Worm (Caenorhabditis elegans) whole organism, dauer: ENCODE measurements around the gene C09F5.3.

Experiments
- unc-62 ChIP-seq: sonication (generic microtip); optimal IDR thresholded peaks from 2 replicates; lab custom pipeline; 2017; ENCODE audit warnings: missing biosample characterization, missing genetic modification reagents, missing genetic modification characterization

C09F5.3 gene

DNA sequence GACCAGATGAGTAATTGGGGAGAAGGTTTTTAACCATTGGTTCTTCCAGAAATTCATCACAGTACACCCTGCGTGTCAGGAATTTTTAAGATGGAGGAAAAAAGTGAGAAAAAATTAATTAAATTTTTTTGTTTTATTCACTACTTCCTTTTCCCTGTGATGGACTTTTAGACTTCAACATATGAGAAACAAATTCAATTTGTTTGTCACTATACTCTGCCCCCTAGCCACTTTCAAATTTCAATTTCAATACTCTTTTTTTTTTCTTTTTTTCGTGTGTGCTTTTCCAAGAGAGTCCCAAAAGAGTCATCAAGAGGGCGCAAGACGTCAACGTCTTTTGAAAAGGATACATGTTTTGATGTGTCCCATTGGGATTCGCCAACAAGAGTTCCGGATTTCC lies 52.3 kb downstream of the C09F5.3 start:
- no peak for TF ChIP-seq unc-62
